Fruit fly (Drosophila melanogaster) whole organism, embryonic: ENCODE results near the gene CG1416.

Experiments
- CG2199 ChIP-seq: fragments of 200-800 bp; sonication (Bioruptor generic); IDR thresholded peaks from 3 replicates; pipeline ENCODE4 v1.3.6; 2022; ENCODE audit warnings: missing biosample characterization, missing genetic modification characterization
- CG7928 ChIP-seq: fragments of 200-800 bp; sonication (Bioruptor generic); optimal IDR thresholded peaks from 2 replicates; lab custom pipeline; 2017; ENCODE audit warnings: missing biosample characterization, mild to moderate bottlenecking, missing genetic modification characterization
- Deaf1 ChIP-seq: fragments of 200-800 bp; optimal IDR thresholded peaks from 3 replicates; lab custom pipeline; 2019; ENCODE audit warnings: missing biosample characterization, mild to moderate bottlenecking, missing genetic modification characterization, moderate library complexity
- MESR4 ChIP-seq: fragments of 200-800 bp; sonication (Bioruptor generic); optimal IDR thresholded peaks from 2 replicates; lab custom pipeline; 2018; ENCODE audit warnings: missing biosample characterization, mild to moderate bottlenecking, missing genetic modification characterization, moderate library complexity
- emc ChIP-seq: fragments of 200-800 bp; sonication (Bioruptor generic); optimal IDR thresholded peaks from 2 replicates; lab custom pipeline; 2016; ENCODE audit warnings: missing biosample characterization, missing genetic modification characterization
- esg ChIP-seq: fragments of 200-800 bp; sonication (Bioruptor generic); conservative IDR thresholded peaks from 2 replicates; pipeline ENCODE4 v1.3.6; 2022; ENCODE audit warnings: missing biosample characterization, missing genetic modification characterization
- grn ChIP-seq: fragments of 200-800 bp; sonication (Bioruptor generic); optimal IDR thresholded peaks from 3 replicates; lab custom pipeline; 2017; ENCODE audit warnings: missing biosample characterization, missing genetic modification characterization

DNA sequence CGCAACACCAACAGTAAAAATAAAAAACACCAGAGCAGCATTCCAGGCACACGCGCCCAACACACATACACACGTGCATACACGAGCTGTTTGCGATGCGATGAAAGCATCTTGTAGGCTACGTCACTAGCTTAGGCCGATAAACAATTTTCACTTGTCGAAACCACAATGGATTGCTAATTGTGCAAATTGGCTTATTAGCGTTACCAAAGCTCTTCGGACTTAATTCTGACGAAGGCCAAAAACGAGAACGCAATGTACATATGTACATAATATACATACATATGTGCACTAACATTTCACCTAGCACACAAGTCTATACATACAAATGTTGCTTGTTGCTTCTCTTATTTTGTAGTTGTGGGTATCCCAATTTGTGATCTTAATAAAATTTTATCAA is 1.1 kb upstream of the CG1416 start:
- no peak for TF ChIP-seq CG7928 (GFP tag; lab: Kevin White, UChicago)
- TF ChIP-seq emc = no peak
- no peak for TF ChIP-seq grn (GFP tag; lab: Kevin White, UChicago)
- TF ChIP-seq CG2199 (GFP tag; lab: Robert Waterston, UW) = no peak; the same call in 2 of the 3 replicates
- TF ChIP-seq MESR4 (GFP tag; lab: Kevin White, UChicago) = no peak
- TF ChIP-seq esg (GFP tag; lab: Robert Waterston, UW) = no peak
- no peak for TF ChIP-seq Deaf1 (tag; lab: Kevin White, UChicago)
